Worm (Caenorhabditis elegans): ENCODE results near the gene swp-1.

swp-1 gene

ce11 chrIII:5711242-5711641 is 5.9 kb upstream of the swp-1 start, which contains the start of gene rbm-26:
Gene rbm-26 (plus strand): TSS chrIII:5711542.
- TF ChIP-seq fkh-6 (tag; optimal IDR thresholded peaks at IDR 0.05) = no peak
- TF ChIP-seq sox-2 (GFP tag; IDR thresholded peaks at IDR 0.05) = no peak
- no peak for TF ChIP-seq Y22D7AL.16 (tag; optimal IDR thresholded peaks at IDR 0.05)
- TF ChIP-seq tbx-2 (tag; optimal IDR thresholded peaks at IDR 0.05) = no peak
- TF ChIP-seq ceh-19 (GFP tag; optimal IDR thresholded peaks at IDR 0.05) = no peak
- no peak for TF ChIP-seq pat-9 (tag; optimal IDR thresholded peaks at IDR 0.05)
- TF ChIP-seq npax-4 (tag; optimal IDR thresholded peaks at IDR 0.05) = no peak
- no peak for TF ChIP-seq hlh-30 (tag; optimal IDR thresholded peaks at IDR 0.05; ENCODE audit: insufficient read depth)
- no peak for TF ChIP-seq fax-1 (tag; optimal IDR thresholded peaks at IDR 0.05)
- no peak for TF ChIP-seq ceh-30 (tag; optimal IDR thresholded peaks at IDR 0.05)
- no peak for TF ChIP-seq sox-4 (tag; optimal IDR thresholded peaks at IDR 0.05)

- TF ChIP-seq C08G9.2 (tag; optimal IDR thresholded peaks at IDR 0.05) (no peak), elt-2 (tag; optimal IDR thresholded peaks at IDR 0.05) (peak; percentile 42), nfya-1 (tag; optimal IDR thresholded peaks at IDR 0.05) (peak; percentile 68), ets-4 (tag; optimal IDR thresholded peaks at IDR 0.05) (peak; percentile 70), unc-55 (GFP tag; optimal IDR thresholded peaks at IDR 0.05) (no peak), hlh-6 (tag; optimal IDR thresholded peaks at IDR 0.05) (no peak), unc-3 (GFP tag; conservative IDR thresholded peaks at IDR 0.05) (no peak), unc-3 (tag; optimal IDR thresholded peaks at IDR 0.05) (no peak), unc-42 (tag; optimal IDR thresholded peaks at IDR 0.05) (no peak), fax-1 (tag; optimal IDR thresholded peaks at IDR 0.05) (no peak), odd-2 (tag; optimal IDR thresholded peaks at IDR 0.05) (no peak)
Observed at ce11 chrIII:5710676-5711075, 5.4 kb upstream of the swp-1 start.

ce11 chrIII:5710045-5710444 is 4.7 kb upstream of the swp-1 start, which contains the start of gene B0336.12:
Gene B0336.12 (minus strand): TSS chrIII:5710145.
- no peak for TF ChIP-seq gmeb-2 (tag; optimal IDR thresholded peaks at IDR 0.05)
- TF ChIP-seq lin-11 (tag; optimal IDR thresholded peaks at IDR 0.05) = no peak
- no peak for TF ChIP-seq elt-2 (tag; optimal IDR thresholded peaks at IDR 0.05)
- TF ChIP-seq mec-3 (tag; optimal IDR thresholded peaks at IDR 0.05; ENCODE audit: borderline replicate concordance) = no peak
- no peak for TF ChIP-seq ceh-22 (tag; optimal IDR thresholded peaks at IDR 0.05)
- no peak for TF ChIP-seq nhr-11 (tag; optimal IDR thresholded peaks at IDR 0.05)
- TF ChIP-seq unc-42 (tag; optimal IDR thresholded peaks at IDR 0.05) = no peak
- no peak for TF ChIP-seq ceh-24 (tag; optimal IDR thresholded peaks at IDR 0.05)

- TF ChIP-seq eyg-1 (tag; optimal IDR thresholded peaks at IDR 0.05) (no peak), C38D4.7 (GFP tag; optimal IDR thresholded peaks at IDR 0.05) (no peak), fax-1 (tag; optimal IDR thresholded peaks at IDR 0.05) (no peak), hlh-13 (GFP tag; optimal IDR thresholded peaks at IDR 0.05) (no peak), tbx-2 (tag; optimal IDR thresholded peaks at IDR 0.05) (no peak), ceh-9 (tag; optimal IDR thresholded peaks at IDR 0.05) (no peak), rnt-1 (tag; optimal IDR thresholded peaks at IDR 0.05) (no peak), elt-4 (tag; optimal IDR thresholded peaks at IDR 0.05) (no peak), C08G9.2 (tag; optimal IDR thresholded peaks at IDR 0.05) (no peak), ama-1 (optimal IDR thresholded peaks at IDR 0.05) (no peak), nhr-232 (tag; optimal IDR thresholded peaks at IDR 0.05) (no peak)
Observed at ce11 chrIII:5709224-5709623, 3.9 kb upstream of the swp-1 start, which contains the start of gene hpo-28. Gene hpo-28 (minus strand): TSS chrIII:5709324.

ce11 chrIII:5708024-5708423 is 2.7 kb upstream of the swp-1 start:
- TF ChIP-seq ceh-19 (GFP tag; optimal IDR thresholded peaks at IDR 0.05) = peak; percentile 29
- no peak for TF ChIP-seq syd-9 (tag; optimal IDR thresholded peaks at IDR 0.05)
- TF ChIP-seq ceh-34 (tag; optimal IDR thresholded peaks at IDR 0.05) = peak; percentile 8

Data from whole organism, late embryonic.